Fruit fly (Drosophila melanogaster) whole organism, pupa: ENCODE results near the gene CG6431.

Experiments
- CG10348 ChIP-seq: fragments of 200-800 bp; sonication (Bioruptor generic); IDR thresholded peaks from 2 replicates; pipeline ENCODE4 v1.3.6; 2022; ENCODE audit warnings: missing biosample characterization, missing genetic modification characterization
- CG12605 ChIP-seq: fragments of 200-800 bp; sonication (Bioruptor generic); IDR thresholded peaks from 2 replicates; pipeline ENCODE4 v1.3.6; 2022; ENCODE audit warnings: missing biosample characterization, missing genetic modification characterization
- CG13204 ChIP-seq: fragments of 200-800 bp; sonication (Bioruptor generic); optimal IDR thresholded peaks from 2 replicates; lab custom pipeline; 2018; ENCODE audit warnings: missing biosample characterization, mild to moderate bottlenecking, missing genetic modification characterization, moderate library complexity
- CG14655 ChIP-seq: fragments of 200-800 bp; sonication (Bioruptor generic); optimal IDR thresholded peaks from 3 replicates; lab custom pipeline; 2017; ENCODE audit warnings: mild to moderate bottlenecking, missing biosample characterization, missing genetic modification reagents, missing genetic modification characterization
- CG15710 ChIP-seq: fragments of 200-800 bp; sonication (Bioruptor generic); optimal IDR thresholded peaks from 2 replicates; lab custom pipeline; 2018; ENCODE audit warnings: missing biosample characterization, mild to moderate bottlenecking, missing genetic modification characterization, moderate library complexity
- CG17806 ChIP-seq: fragments of 200-800 bp; sonication (Bioruptor generic); optimal IDR thresholded peaks from 2 replicates; lab custom pipeline; 2018; ENCODE audit warnings: missing biosample characterization, mild to moderate bottlenecking, missing genetic modification characterization, moderate library complexity
- CG32121 ChIP-seq: fragments of 200-800 bp; sonication (Bioruptor generic); IDR thresholded peaks from 2 replicates; pipeline ENCODE4 v1.3.6; 2022; ENCODE audit warnings: missing biosample characterization, missing genetic modification characterization
- CG34367 ChIP-seq: fragments of 200-800 bp; sonication (Bioruptor generic); optimal IDR thresholded peaks from 2 replicates; lab custom pipeline; 2018; ENCODE audit warnings: missing biosample characterization, mild to moderate bottlenecking, missing genetic modification characterization
- CG4496 ChIP-seq: fragments of 200-800 bp; sonication (Bioruptor generic); IDR thresholded peaks from 3 replicates; pipeline ENCODE4 v1.3.6; 2022; ENCODE audit warnings: missing biosample characterization, missing genetic modification characterization
- CG8159 ChIP-seq: fragments of 200-800 bp; sonication (Bioruptor generic); optimal IDR thresholded peaks from 3 replicates; lab custom pipeline; 2018; ENCODE audit warnings: missing biosample characterization, mild to moderate bottlenecking, missing genetic modification characterization, moderate library complexity
- CG8301 ChIP-seq: fragments of 200-800 bp; sonication (Bioruptor generic); optimal IDR thresholded peaks from 2 replicates; lab custom pipeline; 2018; ENCODE audit warnings: missing biosample characterization, mild to moderate bottlenecking, missing genetic modification characterization
- CG9948 ChIP-seq: fragments of 200-800 bp; sonication (Bioruptor generic); optimal IDR thresholded peaks from 2 replicates; lab custom pipeline; 2018; ENCODE audit warnings: missing biosample characterization, mild to moderate bottlenecking, missing genetic modification characterization, moderate library complexity
- D1 ChIP-seq: fragments of 200-800 bp; sonication (Bioruptor generic); optimal IDR thresholded peaks from 2 replicates; lab custom pipeline; 2018; ENCODE audit warnings: missing biosample characterization, mild to moderate bottlenecking, missing genetic modification characterization, moderate library complexity
- EcR ChIP-seq: fragments of 200-800 bp; sonication (Bioruptor generic); optimal IDR thresholded peaks from 3 replicates; lab custom pipeline; 2019; ENCODE audit warnings: missing biosample characterization, missing genetic modification characterization, mild to moderate bottlenecking, moderate library complexity, missing genetic modification reagents
- Ets98B ChIP-seq: fragments of 200-800 bp; sonication (Bioruptor generic); IDR thresholded peaks from 2 replicates; pipeline ENCODE4 v1.3.6; 2022; ENCODE audit warnings: missing biosample characterization, missing genetic modification characterization
- Pif1A ChIP-seq: fragments of 200-800 bp; sonication (Bioruptor generic); optimal IDR thresholded peaks from 3 replicates; lab custom pipeline; 2016; ENCODE audit warnings: missing biosample characterization, missing genetic modification characterization
- Pif1B ChIP-seq: fragments of 200-800 bp; sonication (Bioruptor generic); optimal IDR thresholded peaks from 3 replicates; lab custom pipeline; 2016; ENCODE audit warnings: missing biosample characterization, missing genetic modification characterization
- Snoo ChIP-seq: fragments of 200-800 bp; sonication (Bioruptor generic); optimal IDR thresholded peaks from 3 replicates; lab custom pipeline; 2017; ENCODE audit warnings: missing biosample characterization, mild to moderate bottlenecking, missing genetic modification characterization, inconsistent platforms
- fd96Ca ChIP-seq: fragments of 200-800 bp; sonication (Bioruptor generic); IDR thresholded peaks from 3 replicates; pipeline ENCODE4 v1.3.6; 2022; ENCODE audit warnings: missing biosample characterization, missing genetic modification characterization
- gl ChIP-seq: fragments of 200-800 bp; sonication (Bioruptor generic); optimal IDR thresholded peaks from 2 replicates; lab custom pipeline; 2018; ENCODE audit warnings: missing biosample characterization, mild to moderate bottlenecking, missing genetic modification characterization
- rn ChIP-seq: fragments of 200-800 bp; sonication (Bioruptor generic); IDR thresholded peaks from 2 replicates; pipeline ENCODE4 v1.3.6; 2022; ENCODE audit warnings: missing biosample characterization, missing genetic modification characterization

Gene CG6431

dm6 chr2L:10748218-10748617, 24.2 kb downstream of the CG6431 start:
- no peak for TF ChIP-seq gl
- TF ChIP-seq Pif1A (GFP tag; lab: Kevin White, UChicago), result no peak
- TF ChIP-seq CG32121, result peak; percentile 74
- no peak for TF ChIP-seq CG8159 (tag; lab: Kevin White, UChicago)
- TF ChIP-seq Ets98B (GFP tag; lab: Robert Waterston, UW), result peak; percentile 56
- no peak for TF ChIP-seq D1 (tag; lab: Kevin White, UChicago)
- TF ChIP-seq CG9948 (tag; lab: Kevin White, UChicago), result no peak
- TF ChIP-seq Snoo, result no peak
- TF ChIP-seq CG10348, result no peak
- TF ChIP-seq CG34367 (tag; lab: Kevin White, UChicago), result no peak
- TF ChIP-seq CG14655 (GFP tag; lab: Kevin White, UChicago), result no peak
- no peak for TF ChIP-seq CG12605 (GFP tag; lab: Robert Waterston, UW)
- TF ChIP-seq Pif1B (GFP tag; lab: Kevin White, UChicago), result no peak
- peak; percentile 4 for TF ChIP-seq CG17806 (tag; lab: Kevin White, UChicago)
- no peak for TF ChIP-seq rn
- peak; percentile 50 for TF ChIP-seq CG8301 (tag; lab: Kevin White, UChicago)
- TF ChIP-seq CG13204, result no peak

dm6 chr2L:10749607-10750467, 25.8 kb downstream of the CG6431 start:
- no peak for TF ChIP-seq CG14655 (GFP tag; lab: Kevin White, UChicago)
- no peak for TF ChIP-seq CG8159 (tag; lab: Kevin White, UChicago)
- no peak for TF ChIP-seq rn
- no peak for TF ChIP-seq fd96Ca (GFP tag; lab: Robert Waterston, UW)
- TF ChIP-seq D1 (tag; lab: Kevin White, UChicago), result no peak
- no peak for TF ChIP-seq Pif1B (GFP tag; lab: Kevin White, UChicago)
- no peak for TF ChIP-seq CG10348
- TF ChIP-seq CG8301 (tag; lab: Kevin White, UChicago), result no peak
- no peak for TF ChIP-seq EcR (GFP tag; lab: Kevin White, UChicago)
- TF ChIP-seq CG17806 (tag; lab: Kevin White, UChicago), result no peak
- no peak for TF ChIP-seq CG15710 (tag; lab: Kevin White, UChicago)
- TF ChIP-seq CG4496 (GFP tag; lab: Robert Waterston, UW), result no peak
- no peak for TF ChIP-seq CG13204
- TF ChIP-seq Pif1A (GFP tag; lab: Kevin White, UChicago), result no peak
- no peak for TF ChIP-seq CG9948 (tag; lab: Kevin White, UChicago)
- TF ChIP-seq gl, result no peak
- TF ChIP-seq Snoo, result no peak

- no peak for TF ChIP-seq CG8159 (tag; lab: Kevin White, UChicago)
- TF ChIP-seq EcR (GFP tag; lab: Kevin White, UChicago), result peak; percentile 41
- TF ChIP-seq CG15710 (tag; lab: Kevin White, UChicago), result no peak
Observed at dm6 chr2L:10750915-10751612, 27.1 kb downstream of the CG6431 start.

- TF ChIP-seq CG9948 (tag; lab: Kevin White, UChicago), result peak; percentile 29
- peak; percentile 36; the same call in 1 of the 2 replicates for TF ChIP-seq Ets98B (GFP tag; lab: Robert Waterston, UW)
- peak; percentile 56; the same call in 2 of the 3 replicates for TF ChIP-seq CG4496 (GFP tag; lab: Robert Waterston, UW)
- TF ChIP-seq Snoo, result no peak
- TF ChIP-seq CG14655 (GFP tag; lab: Kevin White, UChicago), result peak; percentile 81
- TF ChIP-seq gl, result no peak
- no peak for TF ChIP-seq CG8159 (tag; lab: Kevin White, UChicago)
- peak; percentile 5 for TF ChIP-seq CG15710 (tag; lab: Kevin White, UChicago)
- TF ChIP-seq EcR (GFP tag; lab: Kevin White, UChicago), result no peak
- TF ChIP-seq CG12605 (GFP tag; lab: Robert Waterston, UW), result no peak
- no peak for TF ChIP-seq CG10348
- peak; percentile 13 for TF ChIP-seq Pif1A (GFP tag; lab: Kevin White, UChicago)
- peak; percentile 3 for TF ChIP-seq CG17806 (tag; lab: Kevin White, UChicago)
- TF ChIP-seq CG8301 (tag; lab: Kevin White, UChicago), result peak; percentile 69
- TF ChIP-seq CG32121, result peak; percentile 48; the same call in 1 of the 2 replicates
- TF ChIP-seq fd96Ca (GFP tag; lab: Robert Waterston, UW), result no peak
- no peak for TF ChIP-seq CG13204
Observed at dm6 chr2L:10751879-10752620, 28.0 kb downstream of the CG6431 start.

dm6 chr2L:10752668-10753067, 28.7 kb downstream of the CG6431 start:
- TF ChIP-seq EcR (GFP tag; lab: Kevin White, UChicago) (peak; percentile 76), Pif1A (GFP tag; lab: Kevin White, UChicago) (no peak)
- TF ChIP-seq, all 21 proteins: peak for 1
